Worm (Caenorhabditis elegans) whole organism, L4 larva: Measurements from ENCODE around the gene K09E9.3.

Source experiments
- ama-1 ChIP-seq: fragments of 150-350 bp; optimal IDR thresholded peaks from 2 replicates; lab custom pipeline; 2014; ENCODE audit warnings: inconsistent platforms, mixed read lengths
- duxl-1 ChIP-seq: sonication (generic microtip); optimal IDR thresholded peaks from 2 replicates; lab custom pipeline; 2016; ENCODE audit warnings: mild to moderate bottlenecking, missing genetic modification characterization, moderate library complexity, missing compliant biosample characterization; ENCODE audit not compliant: poor library complexity
- snpc-4 ChIP-seq: fragments of 150-350 bp; optimal IDR thresholded peaks from 2 replicates; lab custom pipeline; 2014; ENCODE audit warnings: missing biosample characterization, missing genetic modification characterization
- vab-7 ChIP-seq: fragments of 200-800 bp; sonication (Bioruptor generic); IDR thresholded peaks from 2 replicates; pipeline ENCODE4 v1.3.6; 2022; ENCODE audit warnings: missing genetic modification reagents, missing genetic modification characterization, missing compliant biosample characterization

DNA sequence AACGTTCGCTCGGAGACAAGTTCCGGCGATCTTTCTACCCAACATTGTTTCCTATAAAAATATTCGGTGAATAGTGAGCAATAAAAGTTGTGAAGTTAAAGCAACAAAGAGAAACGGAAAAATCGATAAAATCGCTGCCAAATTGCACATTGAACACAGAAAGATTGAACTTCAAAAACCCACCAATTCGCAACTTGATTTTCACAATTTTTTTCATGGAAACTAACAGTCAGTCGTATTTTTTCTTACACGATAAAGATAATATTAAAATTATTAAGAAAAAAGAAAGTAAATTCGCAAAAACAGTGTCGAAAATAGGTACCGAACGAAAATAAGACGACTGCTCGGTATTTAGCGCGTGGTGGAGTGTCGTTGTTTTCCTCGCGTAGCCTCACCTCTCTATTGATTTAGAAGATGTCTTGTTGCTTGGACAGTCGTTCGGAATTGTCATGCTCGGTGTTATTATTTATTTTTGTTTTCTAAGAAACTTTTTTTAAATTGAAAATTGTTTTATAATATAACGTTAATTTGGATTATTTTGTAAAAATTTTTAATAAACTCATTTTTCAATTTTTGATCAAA, 23.2 kb downstream of the K09E9.3 start, which contains the start of gene gas-1:
- no peak for TF ChIP-seq ama-1
- no peak for TF ChIP-seq snpc-4
- TF ChIP-seq vab-7 (GFP tag; lab: Robert Waterston, UW), result no peak
- no peak for TF ChIP-seq duxl-1
